Worm (Caenorhabditis elegans) whole organism, L4/young adult: ENCODE data around the gene C05E11.6.

ENCODE experiments used
- W03F9.2 ChIP-seq: fragments of 150-350 bp; optimal IDR thresholded peaks from 2 replicates; lab custom pipeline; 2014; ENCODE audit warnings: missing biosample characterization, missing genetic modification characterization
- dao-5 ChIP-seq: sonication (generic microtip); optimal IDR thresholded peaks from 2 replicates; lab custom pipeline; 2016; ENCODE audit warnings: missing genotype, missing genetic modification characterization, moderate library complexity, missing compliant biosample characterization

DNA sequence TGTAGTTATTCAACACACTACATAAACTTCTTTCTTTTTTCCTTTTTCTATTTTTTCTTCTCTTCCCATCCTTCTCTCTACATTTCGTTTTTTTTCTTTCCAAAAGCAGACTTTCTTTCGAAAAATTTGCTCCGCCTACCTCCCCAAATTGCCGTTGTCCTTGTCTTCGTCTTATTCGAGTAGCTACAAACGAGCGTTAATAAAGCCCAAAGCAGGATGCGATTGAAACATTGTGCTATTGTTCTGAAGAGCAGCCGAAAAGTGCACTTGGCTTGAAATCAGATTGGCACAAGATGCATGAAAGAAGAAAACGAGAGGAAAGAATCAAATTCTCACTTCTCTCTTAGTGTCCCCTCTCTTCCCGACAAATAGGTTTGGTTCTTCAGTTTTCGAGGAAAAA is 12.9 kb downstream of the C05E11.6 start:
- TF ChIP-seq dao-5 (tag; lab: Kevin White, UChicago) (no peak), W03F9.2 (no peak)
